Fruit fly (Drosophila melanogaster) whole organism, embryonic: ENCODE results near the gene CG31805.

Source experiments
- ATbp ChIP-seq: fragments of 200-800 bp; sonication (Bioruptor generic); optimal IDR thresholded peaks from 2 replicates; lab custom pipeline; 2017; ENCODE audit warnings: missing biosample characterization, mild to moderate bottlenecking, missing genetic modification characterization, missing genetic modification reagents
- Aef1 ChIP-seq: fragments of 200-800 bp; sonication (Bioruptor generic); IDR thresholded peaks from 3 replicates; pipeline ENCODE4 v1.3.6; 2022; ENCODE audit warnings: missing biosample characterization, missing genetic modification characterization
- Antp ChIP-seq: fragments of 200-800 bp; sonication (Bioruptor generic); optimal IDR thresholded peaks from 3 replicates; lab custom pipeline; 2016; ENCODE audit warnings: missing biosample characterization, missing genetic modification characterization
- B-H2 ChIP-seq: fragments of 200-800 bp; sonication (Bioruptor generic); optimal IDR thresholded peaks from 2 replicates; lab custom pipeline; 2018; ENCODE audit warnings: missing biosample characterization, mild to moderate bottlenecking, missing genetic modification characterization
- CG11504 ChIP-seq: fragments of 200-800 bp; sonication (Bioruptor generic); optimal IDR thresholded peaks from 3 replicates; lab custom pipeline; 2019; ENCODE audit warnings: missing biosample characterization, mild to moderate bottlenecking, missing genetic modification characterization, moderate library complexity
- CG13894 ChIP-seq: fragments of 200-800 bp; sonication (Bioruptor generic); optimal IDR thresholded peaks from 3 replicates; lab custom pipeline; 2018; ENCODE audit warnings: missing biosample characterization, mild to moderate bottlenecking, missing genetic modification characterization, moderate library complexity
- CG14667 ChIP-seq: fragments of 200-800 bp; sonication (Bioruptor generic); IDR thresholded peaks from 2 replicates; pipeline ENCODE4 v1.3.6; 2022; ENCODE audit warnings: missing biosample characterization, missing genetic modification characterization
- CG14860 ChIP-seq: fragments of 200-800 bp; sonication (Bioruptor generic); IDR thresholded peaks from 3 replicates; pipeline ENCODE4 v1.3.6; 2022; ENCODE audit warnings: missing biosample characterization, missing genetic modification characterization; ENCODE audit not compliant: partially characterized antibody
- CG15514 ChIP-seq: fragments of 200-800 bp; sonication (Bioruptor generic); optimal IDR thresholded peaks from 3 replicates; lab custom pipeline; 2017; ENCODE audit warnings: missing biosample characterization, missing genetic modification characterization, mild to moderate bottlenecking, moderate library complexity, missing genetic modification reagents
- CG17385 ChIP-seq: fragments of 200-800 bp; sonication (Bioruptor generic); optimal IDR thresholded peaks from 3 replicates; lab custom pipeline; 2018; ENCODE audit warnings: missing biosample characterization, mild to moderate bottlenecking, missing genetic modification characterization
- CG17912 ChIP-seq: fragments of 200-800 bp; sonication (Bioruptor generic); optimal IDR thresholded peaks from 2 replicates; lab custom pipeline; 2018; ENCODE audit warnings: missing biosample characterization, mild to moderate bottlenecking, missing genetic modification characterization
- CG2678 ChIP-seq: fragments of 200-800 bp; sonication (Bioruptor generic); optimal IDR thresholded peaks from 3 replicates; lab custom pipeline; 2019; ENCODE audit warnings: missing biosample characterization, mild to moderate bottlenecking, missing genetic modification characterization, moderate library complexity
- CG31388 ChIP-seq: fragments of 200-800 bp; sonication (Bioruptor generic); optimal IDR thresholded peaks from 2 replicates; lab custom pipeline; 2016; ENCODE audit warnings: missing biosample characterization, missing genetic modification characterization
- CG34224 ChIP-seq: fragments of 200-800 bp; sonication (Bioruptor generic); IDR thresholded peaks from 3 replicates; pipeline ENCODE4 v1.3.6; 2022; ENCODE audit warnings: missing biosample characterization, missing genetic modification characterization; ENCODE audit not compliant: partially characterized antibody
- CG4424 ChIP-seq: fragments of 200-800 bp; sonication (Bioruptor generic); optimal IDR thresholded peaks from 3 replicates; lab custom pipeline; 2016; ENCODE audit warnings: missing biosample characterization, missing genetic modification characterization
- CG5180 ChIP-seq: fragments of 200-800 bp; sonication (Bioruptor generic); optimal IDR thresholded peaks from 3 replicates; lab custom pipeline; 2017; ENCODE audit warnings: missing biosample characterization, missing genetic modification characterization, mild to moderate bottlenecking, moderate library complexity, missing genetic modification reagents
- CG6272 ChIP-seq: fragments of 200-800 bp; sonication (Bioruptor generic); IDR thresholded peaks from 2 replicates; pipeline ENCODE4 v1.3.6; 2022; ENCODE audit warnings: missing biosample characterization, missing genetic modification characterization
- CG6854 ChIP-seq: fragments of 200-800 bp; sonication (Bioruptor generic); optimal IDR thresholded peaks from 3 replicates; lab custom pipeline; 2017; ENCODE audit warnings: missing biosample characterization, mild to moderate bottlenecking, missing genetic modification characterization
- CG8924 ChIP-seq: fragments of 200-800 bp; optimal IDR thresholded peaks from 3 replicates; lab custom pipeline; 2019; ENCODE audit warnings: missing biosample characterization, mild to moderate bottlenecking, missing genetic modification characterization, moderate library complexity
- CG9727 ChIP-seq: fragments of 200-800 bp; sonication (Bioruptor generic); optimal IDR thresholded peaks from 3 replicates; lab custom pipeline; 2017; ENCODE audit warnings: missing biosample characterization, mild to moderate bottlenecking, missing genetic modification characterization
- CG9932 ChIP-seq: fragments of 200-800 bp; sonication (Bioruptor generic); IDR thresholded peaks from 2 replicates; pipeline ENCODE4 v1.3.6; 2022; ENCODE audit warnings: missing biosample characterization, missing genetic modification characterization
- Camta ChIP-seq: fragments of 200-800 bp; sonication (Bioruptor generic); optimal IDR thresholded peaks from 2 replicates; lab custom pipeline; 2016; ENCODE audit warnings: missing biosample characterization, missing genetic modification characterization
- Dad ChIP-seq: fragments of 200-800 bp; sonication (Bioruptor generic); optimal IDR thresholded peaks from 3 replicates; lab custom pipeline; 2016; ENCODE audit warnings: missing biosample characterization, missing genetic modification characterization
- Dfd ChIP-seq, 2 experiments: fragments of >200 bp; optimal IDR thresholded peaks; 2 replicates each; lab custom pipeline; 2017; ENCODE audit warnings: missing biosample characterization in 2 of 2, missing genetic modification characterization in 2 of 2
- Doc2 ChIP-seq: fragments of 200-800 bp; sonication (Bioruptor generic); IDR thresholded peaks from 2 replicates; pipeline ENCODE4 v1.3.6; 2022; ENCODE audit warnings: missing biosample characterization, missing genetic modification characterization
- GATAe ChIP-seq: fragments of 200-800 bp; sonication (Bioruptor generic); conservative IDR thresholded peaks from 2 replicates; pipeline ENCODE4 v1.3.6; 2022; ENCODE audit warnings: missing biosample characterization, missing genetic modification characterization
- Gsc ChIP-seq: fragments of 200-800 bp; sonication (Bioruptor generic); IDR thresholded peaks from 2 replicates; pipeline ENCODE4 v1.3.6; 2022; ENCODE audit warnings: missing biosample characterization, missing genetic modification characterization
- Gug ChIP-seq: fragments of 200-800 bp; sonication (Bioruptor generic); IDR thresholded peaks from 4 replicates; pipeline ENCODE4 v1.3.6; 2022; ENCODE audit warnings: missing biosample characterization, missing genetic modification characterization
- HHEX ChIP-seq: fragments of 200-800 bp; sonication (Bioruptor generic); optimal IDR thresholded peaks from 3 replicates; lab custom pipeline; 2017; ENCODE audit warnings: missing biosample characterization, mild to moderate bottlenecking, missing genetic modification characterization, missing genetic modification reagents
- HLH3B ChIP-seq: fragments of 200-800 bp; sonication (Bioruptor generic); IDR thresholded peaks from 2 replicates; pipeline ENCODE4 v1.3.6; 2022; ENCODE audit warnings: missing biosample characterization, missing genetic modification characterization
- MESR4 ChIP-seq: fragments of 200-800 bp; sonication (Bioruptor generic); optimal IDR thresholded peaks from 2 replicates; lab custom pipeline; 2018; ENCODE audit warnings: missing biosample characterization, mild to moderate bottlenecking, missing genetic modification characterization, moderate library complexity
- Nf-YA ChIP-seq: fragments of 200-800 bp; sonication (Bioruptor generic); IDR thresholded peaks from 2 replicates; pipeline ENCODE4 v1.3.6; 2022; ENCODE audit warnings: missing biosample characterization, missing genetic modification characterization
- NfI ChIP-seq: fragments of 200-800 bp; sonication (Bioruptor generic); optimal IDR thresholded peaks from 3 replicates; lab custom pipeline; 2018; ENCODE audit warnings: missing biosample characterization, mild to moderate bottlenecking, missing genetic modification characterization, moderate library complexity
- ara ChIP-seq: fragments of 200-800 bp; sonication (Bioruptor generic); IDR thresholded peaks from 2 replicates; pipeline ENCODE4 v1.3.6; 2022; ENCODE audit warnings: missing biosample characterization, missing genetic modification characterization
- bbx ChIP-seq: fragments of 200-800 bp; sonication (Bioruptor generic); IDR thresholded peaks from 2 replicates; pipeline ENCODE4 v1.3.6; 2022; ENCODE audit warnings: missing biosample characterization, missing genetic modification characterization; ENCODE audit not compliant: partially characterized antibody
- caup ChIP-seq: fragments of 200-800 bp; sonication (Bioruptor generic); optimal IDR thresholded peaks from 3 replicates; lab custom pipeline; 2017; ENCODE audit warnings: missing biosample characterization, mild to moderate bottlenecking, missing genetic modification characterization, moderate library complexity; ENCODE audit not compliant: severe bottlenecking
- chinmo ChIP-seq: fragments of 200-800 bp; sonication (Bioruptor generic); IDR thresholded peaks from 4 replicates; pipeline ENCODE4 v1.3.6; 2022; ENCODE audit warnings: missing biosample characterization, missing genetic modification characterization; ENCODE audit not compliant: partially characterized antibody
- chm ChIP-seq: fragments of 200-800 bp; sonication (Bioruptor generic); IDR thresholded peaks from 2 replicates; pipeline ENCODE4 v1.3.6; 2022; ENCODE audit warnings: missing biosample characterization, missing genetic modification characterization
- cwo ChIP-seq: fragments of 200-800 bp; sonication (Bioruptor generic); optimal IDR thresholded peaks from 3 replicates; lab custom pipeline; 2017; ENCODE audit warnings: missing biosample characterization, missing genetic modification characterization, mild to moderate bottlenecking, moderate library complexity, missing genetic modification reagents
- da ChIP-seq: fragments of 200-800 bp; sonication (Bioruptor generic); optimal IDR thresholded peaks from 2 replicates; lab custom pipeline; 2016; ENCODE audit warnings: missing biosample characterization, missing genetic modification characterization
- dati ChIP-seq: fragments of 200-800 bp; sonication (Bioruptor generic); IDR thresholded peaks from 2 replicates; pipeline ENCODE4 v1.3.6; 2022; ENCODE audit warnings: missing biosample characterization, missing genetic modification characterization
- eve ChIP-seq, 2 experiments: fragments of >200 bp; optimal IDR thresholded peaks; 2 replicates each; lab custom pipeline; 2017; ENCODE audit warnings: missing biosample characterization in 2 of 2, missing genetic modification characterization in 2 of 2
- exex ChIP-seq: fragments of 200-800 bp; sonication (Bioruptor generic); optimal IDR thresholded peaks from 4 replicates; lab custom pipeline; 2018; ENCODE audit warnings: missing biosample characterization, mild to moderate bottlenecking, missing genetic modification characterization, moderate library complexity
- fd96Cb ChIP-seq: fragments of 200-800 bp; sonication (Bioruptor generic); optimal IDR thresholded peaks from 2 replicates; lab custom pipeline; 2018; ENCODE audit warnings: missing biosample characterization, mild to moderate bottlenecking, missing genetic modification characterization, moderate library complexity
- gcm2 ChIP-seq: fragments of 200-800 bp; sonication (Bioruptor generic); optimal IDR thresholded peaks from 2 replicates; lab custom pipeline; 2016; ENCODE audit warnings: missing biosample characterization, missing genetic modification characterization
- hth ChIP-seq: fragments of >200 bp; optimal IDR thresholded peaks from 2 replicates; lab custom pipeline; 2017; ENCODE audit warnings: inconsistent platforms
- org-1 ChIP-seq: fragments of 200-800 bp; sonication (Bioruptor generic); optimal IDR thresholded peaks from 2 replicates; lab custom pipeline; 2017; ENCODE audit warnings: missing biosample characterization, missing genetic modification characterization
- wdn ChIP-seq: fragments of 200-800 bp; sonication (Bioruptor generic); IDR thresholded peaks from 2 replicates; pipeline ENCODE4 v1.3.6; 2022; ENCODE audit warnings: missing biosample characterization, missing genetic modification characterization
- wor ChIP-seq: fragments of 200-800 bp; sonication (Bioruptor generic); IDR thresholded peaks from 2 replicates; pipeline ENCODE4 v1.3.6; 2022; ENCODE audit warnings: missing biosample characterization, missing genetic modification characterization
- yki ChIP-seq: fragments of >200 bp; optimal IDR thresholded peaks from 3 replicates; lab custom pipeline; 2018
- z ChIP-seq: fragments of 200-800 bp; sonication (Bioruptor generic); IDR thresholded peaks from 3 replicates; pipeline ENCODE4 v1.3.6; 2022; ENCODE audit warnings: missing biosample characterization, missing genetic modification characterization

Gene CG31805

dm6 chr2L:16868897-16869324 lies 31.4 kb downstream of the CG31805 start (continued):
- TF ChIP-seq Dad (GFP tag; lab: Kevin White, UChicago) = no peak
- no peak for TF ChIP-seq CG34224
- no peak for TF ChIP-seq HLH3B (GFP tag; lab: Robert Waterston, UW)
- TF ChIP-seq MESR4 (GFP tag; lab: Kevin White, UChicago) = no peak
- peak; percentile 17 for TF ChIP-seq CG4424 (GFP tag; lab: Kevin White, UChicago)
- TF ChIP-seq da (GFP tag; lab: Kevin White, UChicago) = no peak
- no peak for TF ChIP-seq CG6854
- peak; percentile 24 for TF ChIP-seq HHEX
- peak; percentile 74 for TF ChIP-seq CG11504 (tag; lab: Kevin White, UChicago)
- peak; percentile 12 for TF ChIP-seq NfI (GFP tag; lab: Kevin White, UChicago)
- peak; percentile 24 for TF ChIP-seq CG9727
- no peak for TF ChIP-seq B-H2
- TF ChIP-seq chm (GFP tag; lab: Robert Waterston, UW) = no peak; the same call in 1 of the 2 replicates
- TF ChIP-seq dati (GFP tag; lab: Robert Waterston, UW) = no peak
- peak; percentile 33 for TF ChIP-seq CG17385 (GFP tag; lab: Kevin White, UChicago)
- TF ChIP-seq gcm2 (GFP tag; lab: Kevin White, UChicago) = no peak
- TF ChIP-seq CG31388 (GFP tag; lab: Kevin White, UChicago) = no peak
- peak; percentile 29; the same call in 1 of the 2 replicates for TF ChIP-seq CG14667 (GFP tag; lab: Robert Waterston, UW)
- TF ChIP-seq Aef1 (GFP tag; lab: Robert Waterston, UW) = peak; percentile 36; the same call in 1 of the 3 replicates
- TF ChIP-seq wor = no peak; the same call in 1 of the 2 replicates
- peak; percentile 39; the same call in 1 of the 2 replicates for TF ChIP-seq CG9932
- TF ChIP-seq z (GFP tag; lab: Robert Waterston, UW) = no peak
- TF ChIP-seq eve (GFP tag; optimal IDR thresholded peaks at IDR 0.05; lab: Kevin White, UChicago) = peak in 1 of 2 experiments; percentile 32
- TF ChIP-seq CG13894 (tag; lab: Kevin White, UChicago) = no peak
- no peak for TF ChIP-seq Antp (GFP tag; lab: Kevin White, UChicago)
- TF ChIP-seq hth = no peak
- TF ChIP-seq Gug (GFP tag; lab: Robert Waterston, UW) = no peak
- no peak for TF ChIP-seq caup (GFP tag; lab: Kevin White, UChicago)
- no peak for TF ChIP-seq GATAe
- TF ChIP-seq Dfd (GFP tag; optimal IDR thresholded peaks at IDR 0.05; lab: Kevin White, UChicago) = no peak
- peak; percentile 44 for TF ChIP-seq fd96Cb
- TF ChIP-seq CG2678 (tag; lab: Kevin White, UChicago) = no peak
- peak; percentile 23 for TF ChIP-seq org-1 (GFP tag; lab: Kevin White, UChicago)
- TF ChIP-seq Doc2 = 0 out of 2 replicates have a peak, but pooled peaks have one; percentile 13
- no peak for TF ChIP-seq wdn (GFP tag; lab: Robert Waterston, UW)
- no peak for TF ChIP-seq CG17912 (GFP tag; lab: Kevin White, UChicago)
- no peak for TF ChIP-seq Camta (GFP tag; lab: Kevin White, UChicago)
- no peak for TF ChIP-seq CG8924 (tag; lab: Kevin White, UChicago)
- TF ChIP-seq CG6272 = no peak
- TF ChIP-seq bbx (GFP tag; lab: Robert Waterston, UW) = no peak
- TF ChIP-seq exex (tag; lab: Kevin White, UChicago) = no peak
- peak; percentile 42 for TF ChIP-seq ATbp (GFP tag; lab: Kevin White, UChicago)
- TF ChIP-seq Gsc = no peak
- TF ChIP-seq chinmo (GFP tag; lab: Robert Waterston, UW) = no peak
- no peak for TF ChIP-seq Nf-YA (GFP tag; lab: Robert Waterston, UW)
- TF ChIP-seq cwo (GFP tag; lab: Kevin White, UChicago) = no peak
- TF ChIP-seq CG14860 (GFP tag; lab: Robert Waterston, UW) = no peak
- TF ChIP-seq CG5180 (GFP tag; lab: Kevin White, UChicago) = peak; percentile 15
- no peak for TF ChIP-seq CG15514 (GFP tag; lab: Kevin White, UChicago)
- no peak for TF ChIP-seq yki
- no peak for TF ChIP-seq ara
